Worm (Caenorhabditis elegans): ENCODE data around the gene msp-53.
"Not testable (repeated sequence)": the region's sequence is repeated elsewhere in the genome, so short reads cannot be mapped to it uniquely, and the experiment has no call there.

Gene msp-53

DNA sequence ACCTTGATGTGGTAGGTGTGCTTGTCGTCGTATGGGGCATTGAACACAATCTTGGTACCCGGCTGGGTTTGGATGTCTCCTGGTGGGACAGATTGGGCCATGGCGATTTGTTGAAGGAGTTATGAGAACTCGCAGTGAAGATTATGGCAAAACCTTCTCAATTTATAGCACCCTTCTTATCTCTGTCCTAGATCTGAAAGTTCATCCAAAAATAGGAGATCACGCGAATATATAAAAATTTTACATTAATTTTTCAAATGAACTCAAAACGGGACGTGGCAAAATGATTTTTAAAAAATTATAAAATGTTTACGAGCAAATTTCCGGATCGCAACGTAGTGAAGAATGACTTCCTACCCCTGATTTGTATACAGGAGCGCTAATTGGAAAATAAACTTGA is at the start of gene msp-53:
msp-53 (minus strand) TSS at position 101 of the 400 bp plus-strand sequence.
- not testable (repeated sequence) for TF ChIP-seq madf-10 (tag; optimal IDR thresholded peaks at IDR 0.05); sea-2 (GFP tag; IDR thresholded peaks at IDR 0.05); nhr-80 (tag; optimal IDR thresholded peaks at IDR 0.05)

DNA sequence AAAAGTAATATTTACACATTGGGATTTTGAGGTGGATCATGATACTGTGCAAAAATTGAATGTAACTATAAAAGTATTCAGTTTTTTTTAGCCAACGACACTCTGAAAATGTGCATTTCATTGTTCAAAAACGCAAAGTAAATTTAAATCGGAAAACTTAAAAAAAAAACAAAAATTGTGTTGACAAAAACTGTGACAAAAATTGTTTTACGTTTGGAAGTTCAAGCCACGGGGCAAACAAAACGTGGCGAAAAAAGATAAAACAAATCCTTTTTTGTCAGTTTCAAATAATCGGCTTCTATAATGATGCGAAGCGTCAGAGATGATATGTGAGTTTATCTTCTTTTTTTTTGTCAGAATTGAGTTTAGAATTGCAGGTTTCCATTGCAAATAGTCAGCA is 46.7 kb upstream of the msp-53 start, which contains the start of gene AC7.3:
AC7.3 (plus strand) TSS at position 301 of the 400 bp plus-strand sequence.
- no peak for TF ChIP-seq repo-1 (tag; optimal IDR thresholded peaks at IDR 0.05)
- TF ChIP-seq hmg-1.2 (GFP tag; IDR thresholded peaks at IDR 0.05), result no peak
- TF ChIP-seq mel-28 (tag; optimal IDR thresholded peaks at IDR 0.05; ENCODE audit: borderline replicate concordance), result no peak
- no peak for TF ChIP-seq ztf-6 (GFP tag; IDR thresholded peaks at IDR 0.05)
- TF ChIP-seq ekl-4 (GFP tag; IDR thresholded peaks at IDR 0.05), result no peak
- TF ChIP-seq F55B11.4 (tag; optimal IDR thresholded peaks at IDR 0.05; ENCODE audit: borderline replicate concordance, insufficient read depth), result no peak
- TF ChIP-seq efl-1 (GFP tag; optimal IDR thresholded peaks at IDR 0.05), result no peak
- TF ChIP-seq madf-3 (GFP tag; IDR thresholded peaks at IDR 0.05), result no peak
- TF ChIP-seq ztf-25 (GFP tag; IDR thresholded peaks at IDR 0.05), result no peak
- no peak for TF ChIP-seq zfh-2 (GFP tag; conservative IDR thresholded peaks at IDR 0.05)
- no peak for TF ChIP-seq pbrm-1 (GFP tag; IDR thresholded peaks at IDR 0.05)
- no peak for TF ChIP-seq ama-1 (optimal IDR thresholded peaks at IDR 0.05)
- TF ChIP-seq ama-1 (GFP tag; optimal IDR thresholded peaks at IDR 0.05), result no peak
- TF ChIP-seq lir-1 (GFP tag; conservative IDR thresholded peaks at IDR 0.05), result no peak
- no peak for TF ChIP-seq ceh-100 (GFP tag; IDR thresholded peaks at IDR 0.05)

DNA sequence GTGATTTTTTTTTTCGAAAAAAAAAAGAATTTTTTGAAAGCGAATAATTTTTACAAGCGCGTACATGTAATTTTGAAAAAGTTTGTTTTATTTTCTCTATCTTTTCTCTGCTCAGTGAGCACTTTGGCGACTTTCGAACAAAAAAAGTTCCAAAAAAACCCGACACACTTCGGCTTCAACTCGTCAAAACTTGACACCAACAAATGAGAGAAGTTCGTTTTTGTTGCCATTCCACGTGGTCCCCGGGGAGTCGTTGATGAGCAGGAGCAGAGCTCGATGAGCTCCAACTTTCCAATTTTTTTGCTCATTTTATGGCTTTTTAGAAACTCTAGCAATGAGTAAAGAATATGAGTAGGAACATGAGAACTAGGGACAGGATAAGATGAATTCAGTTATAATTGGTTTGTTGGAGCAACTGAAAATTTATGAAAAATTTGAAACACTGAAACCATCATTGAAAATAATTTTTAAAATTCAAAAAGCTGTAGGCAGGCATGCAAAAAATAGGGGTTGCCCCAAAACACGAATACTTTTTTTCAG is 45.6 kb upstream of the msp-53 start:
- TF ChIP-seq hlh-12 (tag; optimal IDR thresholded peaks at IDR 0.05), result no peak
- TF ChIP-seq B0035.1 (tag; optimal IDR thresholded peaks at IDR 0.05), result no peak
- TF ChIP-seq ama-1 (optimal IDR thresholded peaks at IDR 0.05), result no peak
- TF ChIP-seq ama-1 (GFP tag; optimal IDR thresholded peaks at IDR 0.05), result no peak
- TF ChIP-seq nhr-80 (tag; optimal IDR thresholded peaks at IDR 0.05), result no peak
- TF ChIP-seq snpc-1.1 (tag; optimal IDR thresholded peaks at IDR 0.05; ENCODE audit: insufficient read depth), result no peak
- no peak for TF ChIP-seq ceh-100 (GFP tag; IDR thresholded peaks at IDR 0.05)
- TF ChIP-seq repo-1 (tag; optimal IDR thresholded peaks at IDR 0.05), result no peak
- no peak for TF ChIP-seq F57C9.4 (tag; optimal IDR thresholded peaks at IDR 0.05)
- TF ChIP-seq F33H1.4 (GFP tag; IDR thresholded peaks at IDR 0.05), result no peak
- TF ChIP-seq madf-8 (GFP tag; conservative IDR thresholded peaks at IDR 0.05), result no peak
- TF ChIP-seq B0019.2 (GFP tag; conservative IDR thresholded peaks at IDR 0.05), result no peak
- no peak for TF ChIP-seq F57A8.1 (GFP tag; optimal IDR thresholded peaks at IDR 0.05)
- TF ChIP-seq nfyb-1 (GFP tag; IDR thresholded peaks at IDR 0.05), result no peak
- no peak for TF ChIP-seq F22D6.2 (tag; optimal IDR thresholded peaks at IDR 0.05)
- TF ChIP-seq Y53G8AR.9 (GFP tag; conservative IDR thresholded peaks at IDR 0.05), result no peak
- no peak for TF ChIP-seq mxl-1 (tag; optimal IDR thresholded peaks at IDR 0.05)

DNA sequence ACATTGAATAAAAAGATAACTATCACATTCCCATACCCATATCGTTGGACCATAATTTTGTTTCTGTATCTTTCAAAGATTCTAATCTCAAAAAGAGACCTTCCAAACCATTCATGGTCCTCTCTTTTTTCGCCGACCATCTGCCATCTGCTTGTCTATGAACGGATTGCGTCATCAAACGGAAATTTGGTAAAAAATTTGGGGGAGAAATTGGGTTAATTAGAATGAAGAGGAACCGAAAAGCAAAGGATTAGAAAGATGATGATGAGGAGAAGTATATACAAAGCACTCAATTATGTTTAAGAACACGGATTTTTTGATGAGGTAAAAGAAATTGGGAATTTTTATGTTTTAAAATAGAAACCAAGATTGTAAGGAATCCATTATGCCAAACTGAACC is 45.1 kb upstream of the msp-53 start:
- TF ChIP-seq ceh-79 (tag; optimal IDR thresholded peaks at IDR 0.05) (no peak), tlf-1 (GFP tag; optimal IDR thresholded peaks at IDR 0.05) (no peak), ztf-22 (GFP tag; optimal IDR thresholded peaks at IDR 0.05) (no peak), athp-1 (tag; optimal IDR thresholded peaks at IDR 0.05) (no peak), ets-4 (GFP tag; optimal IDR thresholded peaks at IDR 0.05) (no peak), rpc-1 (optimal IDR thresholded peaks at IDR 0.05) (no peak), rpc-1 (tag; optimal IDR thresholded peaks at IDR 0.05) (no peak), dpl-1 (GFP tag; optimal IDR thresholded peaks at IDR 0.05) (no peak), ztf-26 (tag; optimal IDR thresholded peaks at IDR 0.05) (no peak), nhr-179 (tag; optimal IDR thresholded peaks at IDR 0.05) (no peak)
